Fruit fly (Drosophila melanogaster): ENCODE results near the gene MED18.

DNA sequence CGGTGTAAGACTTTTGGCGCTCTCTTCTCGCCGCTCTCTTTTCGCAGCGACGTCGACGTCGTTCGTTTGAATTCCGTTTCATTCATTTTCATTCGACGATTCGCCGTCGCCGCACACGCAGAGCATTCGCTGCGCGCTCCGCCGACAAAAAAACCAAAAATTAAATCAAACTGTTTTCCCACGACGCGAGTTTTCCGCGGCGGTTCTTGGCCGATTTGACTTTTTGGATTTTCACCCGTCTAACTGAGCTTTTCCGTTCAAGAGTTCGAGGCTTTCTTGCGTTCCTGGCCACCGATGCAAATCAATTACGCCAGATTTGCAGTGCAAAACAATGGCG lies 34.5 kb upstream of the MED18 start:
- TF ChIP-seq Ets21C (GFP tag; optimal IDR thresholded peaks at IDR 0.05), result no peak
- no peak for TF ChIP-seq Lpt (GFP tag; optimal IDR thresholded peaks at IDR 0.05)
- no peak for TF ChIP-seq fd85E (GFP tag; optimal IDR thresholded peaks at IDR 0.05)
- TF ChIP-seq dac (GFP tag; optimal IDR thresholded peaks at IDR 0.05), result no peak
- TF ChIP-seq Ets96B (tag; optimal IDR thresholded peaks at IDR 0.05), result no peak
- TF ChIP-seq CG32006 (GFP tag; optimal IDR thresholded peaks at IDR 0.05), result no peak
- TF ChIP-seq ss (GFP tag; optimal IDR thresholded peaks at IDR 0.05), result no peak
- no peak for TF ChIP-seq fkh (GFP tag; optimal IDR thresholded peaks at IDR 0.05)
- TF ChIP-seq Sox102F (GFP tag; optimal IDR thresholded peaks at IDR 0.05), result no peak
- TF ChIP-seq esn (GFP tag; optimal IDR thresholded peaks at IDR 0.05), result no peak
- no peak for TF ChIP-seq CG34406 (GFP tag; optimal IDR thresholded peaks at IDR 0.05)
- TF ChIP-seq acj6 (GFP tag; optimal IDR thresholded peaks at IDR 0.05), result no peak
- TF ChIP-seq CG7368 (GFP tag; optimal IDR thresholded peaks at IDR 0.05), result no peak

All from whole organism, prepupa.